Worm (Caenorhabditis elegans) whole organism, L4 larva: Measurements from ENCODE around the gene ZK892.4.

Experiments used
- F26F4.8 ChIP-seq: fragments of 200-800 bp; sonication (Bioruptor generic); conservative IDR thresholded peaks from 2 replicates; pipeline ENCODE4 v1.3.6; 2022; ENCODE audit warnings: missing genetic modification characterization, missing compliant biosample characterization
- F37D6.2 ChIP-seq: sonication (generic microtip); optimal IDR thresholded peaks from 2 replicates; lab custom pipeline; 2016; ENCODE audit warnings: mild to moderate bottlenecking, missing genetic modification characterization, missing compliant biosample characterization
- F44E2.7 ChIP-seq: fragments of 200-800 bp; sonication (Bioruptor generic); IDR thresholded peaks from 2 replicates; pipeline ENCODE4 v2.1.2; 2022; ENCODE audit warnings: missing genetic modification characterization, missing compliant biosample characterization
- F49E8.2 ChIP-seq: sonication (generic microtip); optimal IDR thresholded peaks from 2 replicates; lab custom pipeline; 2016; ENCODE audit warnings: missing compliant biosample characterization, mild to moderate bottlenecking, missing genetic modification characterization, borderline replicate concordance
- R02D3.7 ChIP-seq: fragments of 150-350 bp; sonication (generic microtip); optimal IDR thresholded peaks from 3 replicates; lab custom pipeline; 2014; ENCODE audit warnings: missing biosample characterization, missing genetic modification characterization
- Y105C5A.15 ChIP-seq: fragments of 200-800 bp; sonication (Bioruptor generic); IDR thresholded peaks from 2 replicates; pipeline ENCODE4 v1.3.6; 2022; ENCODE audit warnings: missing genetic modification characterization, missing compliant biosample characterization
- Y48G9A.11 ChIP-seq: fragments of 200-800 bp; sonication (Bioruptor generic); IDR thresholded peaks from 2 replicates; pipeline ENCODE4 v1.3.6; 2022; ENCODE audit warnings: missing genetic modification reagents, missing genetic modification characterization, missing compliant biosample characterization
- Y75B8A.6 ChIP-seq: fragments of 200-800 bp; sonication (Bioruptor generic); IDR thresholded peaks from 2 replicates; pipeline ENCODE4 v1.3.6; 2022; ENCODE audit warnings: missing genetic modification reagents, missing genetic modification characterization, missing compliant biosample characterization
- ZK337.2 ChIP-seq: fragments of 200-800 bp; sonication (Bioruptor generic); IDR thresholded peaks from 2 replicates; pipeline ENCODE4 v1.3.6; 2022; ENCODE audit warnings: missing genetic modification reagents, missing genetic modification characterization, missing compliant biosample characterization
- ZK546.5 ChIP-seq, 2 experiments: sonication (generic microtip); optimal IDR thresholded peaks; 2 replicates each; lab custom pipeline; 2017; ENCODE audit warnings: missing biosample characterization in 2 of 2, missing genetic modification characterization in 2 of 2
- aly-2 ChIP-seq: sonication (generic microtip); optimal IDR thresholded peaks from 2 replicates; lab custom pipeline; 2018; ENCODE audit warnings: missing biosample characterization, missing genetic modification characterization
- ama-1 ChIP-seq: fragments of 150-350 bp; optimal IDR thresholded peaks from 2 replicates; lab custom pipeline; 2014; ENCODE audit warnings: inconsistent platforms, mixed read lengths
- arid-1 ChIP-seq: fragments of 200-800 bp; sonication (Bioruptor generic); conservative IDR thresholded peaks from 2 replicates; pipeline ENCODE4 v1.3.6; 2022; ENCODE audit warnings: missing genetic modification reagents, missing genetic modification characterization, missing compliant biosample characterization
- attf-4 ChIP-seq: sonication (generic microtip); optimal IDR thresholded peaks from 3 replicates; lab custom pipeline; 2017; ENCODE audit warnings: missing biosample characterization, missing genetic modification characterization
- ceh-62 ChIP-seq: sonication (generic microtip); optimal IDR thresholded peaks from 2 replicates; lab custom pipeline; 2017; ENCODE audit warnings: missing biosample characterization, missing genetic modification characterization
- cey-2 ChIP-seq: sonication (generic microtip); optimal IDR thresholded peaks from 3 replicates; lab custom pipeline; 2017; ENCODE audit warnings: missing genetic modification characterization, mild to moderate bottlenecking, missing compliant biosample characterization, antibody characterized with exemption, borderline replicate concordance; ENCODE audit not compliant: insufficient read depth
- daf-12 ChIP-seq: fragments of 150-350 bp; optimal IDR thresholded peaks from 2 replicates; lab custom pipeline; 2014; ENCODE audit warnings: missing biosample characterization, missing genetic modification reagents, missing genetic modification characterization
- daf-19 ChIP-seq: fragments of 200-800 bp; sonication (Bioruptor generic); conservative IDR thresholded peaks from 2 replicates; pipeline ENCODE4 v1.3.6; 2022; ENCODE audit warnings: missing genetic modification characterization, missing compliant biosample characterization
- daf-8 ChIP-seq: fragments of 200-800 bp; sonication (Bioruptor generic); IDR thresholded peaks from 2 replicates; pipeline ENCODE4 v1.3.6; 2022; ENCODE audit warnings: missing genetic modification characterization, missing compliant biosample characterization
- dmd-9 ChIP-seq: fragments of 200-800 bp; sonication (Bioruptor generic); IDR thresholded peaks from 2 replicates; pipeline ENCODE4 v1.3.6; 2022; ENCODE audit warnings: missing genetic modification reagents, missing genetic modification characterization, missing compliant biosample characterization
- dve-1 ChIP-seq: sonication (generic microtip); optimal IDR thresholded peaks from 2 replicates; lab custom pipeline; 2017; ENCODE audit warnings: antibody characterized with exemption, mild to moderate bottlenecking, missing genetic modification characterization, missing compliant biosample characterization; ENCODE audit not compliant: insufficient read depth
- egl-43 ChIP-seq: fragments of 200-800 bp; sonication (Bioruptor generic); IDR thresholded peaks from 2 replicates; pipeline ENCODE4 v1.3.6; 2022; ENCODE audit warnings: missing genetic modification reagents, missing genetic modification characterization, missing compliant biosample characterization
- fkh-10 ChIP-seq: fragments of 150-350 bp; optimal IDR thresholded peaks from 2 replicates; lab custom pipeline; 2014; ENCODE audit warnings: missing biosample characterization, missing genetic modification reagents, missing genetic modification characterization
- fos-1 ChIP-seq: fragments of 150-350 bp; optimal IDR thresholded peaks from 2 replicates; lab custom pipeline; 2014; ENCODE audit warnings: missing biosample characterization, missing genetic modification characterization
- gei-8 ChIP-seq: fragments of 200-800 bp; sonication (Bioruptor generic); optimal IDR thresholded peaks from 2 replicates; lab custom pipeline; 2018; ENCODE audit warnings: mild to moderate bottlenecking, missing genetic modification characterization, missing compliant biosample characterization
- lin-1 ChIP-seq: fragments of 200-800 bp; sonication (Bioruptor generic); IDR thresholded peaks from 2 replicates; pipeline ENCODE4 v1.3.6; 2022; ENCODE audit warnings: missing genetic modification reagents, missing genetic modification characterization, missing compliant biosample characterization
- lin-13 ChIP-seq: fragments of 150-350 bp; optimal IDR thresholded peaks from 2 replicates; lab custom pipeline; 2014; ENCODE audit warnings: missing biosample characterization, missing genetic modification reagents, missing genetic modification characterization
- lin-15B ChIP-seq: fragments of 150-350 bp; sonication (generic microtip); optimal IDR thresholded peaks from 3 replicates; lab custom pipeline; 2014; ENCODE audit warnings: missing biosample characterization, missing genetic modification characterization
- lin-38 ChIP-seq: fragments of 200-800 bp; sonication (Bioruptor generic); IDR thresholded peaks from 2 replicates; pipeline ENCODE4 v1.3.6; 2022; ENCODE audit warnings: missing genetic modification reagents, missing genetic modification characterization, missing compliant biosample characterization
- lsy-2 ChIP-seq, 2 experiments: fragments of 150-350 bp in 1 of 2; sonication (generic microtip) in 1 of 2; optimal IDR thresholded peaks; 2 replicates each; lab custom pipeline; 2014 to 2017; ENCODE audit warnings: missing biosample characterization in 2 of 2, missing genetic modification characterization in 2 of 2
- mdt-29 ChIP-seq: fragments of 200-800 bp; sonication (Bioruptor generic); IDR thresholded peaks from 2 replicates; pipeline ENCODE4 v1.3.6; 2022; ENCODE audit warnings: missing genetic modification reagents, missing genetic modification characterization, missing compliant biosample characterization
- mep-1 ChIP-seq: fragments of 150-350 bp; sonication (generic microtip); optimal IDR thresholded peaks from 3 replicates; lab custom pipeline; 2014; ENCODE audit warnings: missing biosample characterization, missing genetic modification characterization
- mxl-3 ChIP-seq: fragments of 200-800 bp; sonication (Bioruptor generic); optimal IDR thresholded peaks from 2 replicates; lab custom pipeline; 2018; ENCODE audit warnings: mild to moderate bottlenecking, missing genetic modification characterization, missing compliant biosample characterization
- nhr-10 ChIP-seq: fragments of 150-350 bp; optimal IDR thresholded peaks from 2 replicates; lab custom pipeline; 2014; ENCODE audit warnings: missing biosample characterization, missing genetic modification characterization
- nhr-102 ChIP-seq: sonication (generic microtip); optimal IDR thresholded peaks from 2 replicates; lab custom pipeline; 2016; ENCODE audit warnings: mild to moderate bottlenecking, missing genetic modification characterization, moderate library complexity, missing compliant biosample characterization
- nhr-111 ChIP-seq: fragments of 200-800 bp; sonication (Bioruptor generic); optimal IDR thresholded peaks from 2 replicates; lab custom pipeline; 2018; ENCODE audit warnings: mild to moderate bottlenecking, missing genetic modification characterization, missing compliant biosample characterization
- nhr-28 ChIP-seq: fragments of 150-350 bp; optimal IDR thresholded peaks from 2 replicates; lab custom pipeline; 2014; ENCODE audit warnings: missing biosample characterization, missing genetic modification characterization
- nhr-41 ChIP-seq: fragments of 200-800 bp; sonication (Bioruptor generic); IDR thresholded peaks from 2 replicates; pipeline ENCODE4 v1.3.6; 2022; ENCODE audit warnings: missing genetic modification reagents, missing genetic modification characterization, missing compliant biosample characterization
- nhr-6 ChIP-seq: fragments of 150-350 bp; optimal IDR thresholded peaks from 2 replicates; lab custom pipeline; 2014; ENCODE audit warnings: missing biosample characterization, missing genetic modification characterization
- nhr-77 ChIP-seq: fragments of 150-350 bp; optimal IDR thresholded peaks from 2 replicates; lab custom pipeline; 2014; ENCODE audit warnings: missing biosample characterization, missing genetic modification characterization
- php-3 ChIP-seq: fragments of 200-800 bp; sonication (Bioruptor generic); IDR thresholded peaks from 2 replicates; pipeline ENCODE4 v1.3.6; 2022; ENCODE audit warnings: missing genetic modification reagents, missing genetic modification characterization, missing compliant biosample characterization
- saeg-2 ChIP-seq: fragments of 200-800 bp; sonication (Bioruptor generic); IDR thresholded peaks from 2 replicates; pipeline ENCODE4 v1.3.6; 2022; ENCODE audit warnings: missing genetic modification reagents, missing genetic modification characterization, missing compliant biosample characterization
- sdz-12 ChIP-seq: fragments of 200-800 bp; sonication (Bioruptor generic); optimal IDR thresholded peaks from 2 replicates; lab custom pipeline; 2018; ENCODE audit warnings: mild to moderate bottlenecking, missing genetic modification characterization, missing compliant biosample characterization
- skn-1 ChIP-seq: fragments of 150-350 bp; optimal IDR thresholded peaks from 2 replicates; lab custom pipeline; 2014; ENCODE audit warnings: missing biosample characterization, missing genetic modification characterization
- snpc-4 ChIP-seq: fragments of 150-350 bp; optimal IDR thresholded peaks from 2 replicates; lab custom pipeline; 2014; ENCODE audit warnings: missing biosample characterization, missing genetic modification characterization
- tag-97 ChIP-seq: fragments of 200-800 bp; sonication (Bioruptor generic); IDR thresholded peaks from 2 replicates; pipeline ENCODE4 v1.3.6; 2022; ENCODE audit warnings: missing genetic modification characterization, missing compliant biosample characterization
- tra-1 ChIP-seq: fragments of 200-800 bp; sonication (Bioruptor generic); IDR thresholded peaks from 2 replicates; pipeline ENCODE4 v1.3.6; 2022; ENCODE audit warnings: missing genetic modification reagents, missing genetic modification characterization, missing compliant biosample characterization
- unc-39 ChIP-seq: sonication (generic microtip); optimal IDR thresholded peaks from 2 replicates; lab custom pipeline; 2017; ENCODE audit warnings: missing biosample characterization, missing genetic modification characterization
- zag-1 ChIP-seq: fragments of 150-350 bp; optimal IDR thresholded peaks from 2 replicates; lab custom pipeline; 2014; ENCODE audit warnings: missing biosample characterization, missing genetic modification characterization
- zip-11 ChIP-seq: fragments of 200-800 bp; sonication (Bioruptor generic); IDR thresholded peaks from 2 replicates; pipeline ENCODE4 v1.3.6; 2022; ENCODE audit warnings: missing genetic modification characterization, missing compliant biosample characterization
- zip-2 ChIP-seq: fragments of 150-350 bp; optimal IDR thresholded peaks from 2 replicates; lab custom pipeline; 2014; ENCODE audit warnings: missing biosample characterization, missing genetic modification characterization
- ztf-7 ChIP-seq: fragments of 150-350 bp; optimal IDR thresholded peaks from 2 replicates; lab custom pipeline; 2014; ENCODE audit warnings: missing biosample characterization, missing genetic modification characterization

Gene ZK892.4

DNA sequence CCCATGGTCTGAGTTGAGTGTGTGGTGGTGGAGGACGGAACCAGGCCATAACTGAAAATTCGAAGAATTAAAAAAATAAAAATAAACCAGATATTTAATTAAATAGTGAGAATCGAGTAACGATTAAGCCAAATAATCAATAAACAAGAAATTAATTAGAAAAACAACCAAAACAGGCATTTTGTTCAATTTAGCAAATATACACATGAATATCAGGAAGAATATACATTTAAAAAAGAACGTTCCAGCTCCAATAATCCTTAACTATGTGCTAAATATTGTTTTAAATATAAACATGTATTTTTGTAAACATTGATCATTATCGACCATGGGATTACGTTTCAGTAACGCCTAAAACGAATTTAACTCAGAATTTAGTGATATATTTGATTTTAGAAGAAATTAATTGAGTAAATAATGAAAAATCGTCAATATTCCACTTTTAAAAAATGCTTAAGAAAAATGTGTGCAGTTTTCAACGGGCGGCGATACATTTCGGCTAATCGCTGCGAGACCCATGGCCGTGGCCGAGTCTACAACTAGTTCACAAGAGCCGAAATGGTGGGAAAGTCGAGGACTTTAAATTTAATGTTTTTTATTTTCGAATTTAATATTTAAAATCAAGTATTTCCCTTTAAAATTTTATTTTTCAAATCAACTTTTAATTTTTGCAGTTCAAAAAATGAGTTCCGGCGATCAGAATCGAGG lies 38.2 kb upstream of the ZK892.4 start, which contains the start of the genes R53.4 and psf-1 (continued):
- no peak for TF ChIP-seq php-3
- no peak for TF ChIP-seq ZK546.5 (tag; optimal IDR thresholded peaks at IDR 0.05; lab: Kevin White, UChicago)
- TF ChIP-seq nhr-28 = peak; percentile 40
- no peak for TF ChIP-seq nhr-102 (tag; lab: Kevin White, UChicago)
- TF ChIP-seq F37D6.2 (tag; lab: Kevin White, UChicago) = no peak
- peak; percentile 46 for TF ChIP-seq mep-1 (tag; lab: Kevin White, UChicago)
- no peak for TF ChIP-seq F49E8.2 (tag; lab: Kevin White, UChicago)
- no peak for TF ChIP-seq nhr-10 (tag; lab: Kevin White, UChicago)
- TF ChIP-seq lsy-2 (tag; optimal IDR thresholded peaks at IDR 0.05; lab: Kevin White, UChicago) = peak in 1 of 2 experiments; percentile 90
- TF ChIP-seq unc-39 (tag; lab: Kevin White, UChicago) = no peak
- TF ChIP-seq Y48G9A.11 (GFP tag; lab: Robert Waterston, UW) = no peak
- TF ChIP-seq snpc-4 = no peak
- TF ChIP-seq ZK337.2 = no peak
- no peak for TF ChIP-seq egl-43
- peak; percentile 42 for TF ChIP-seq nhr-6 (tag; lab: Kevin White, UChicago)
- 0 out of 2 replicates have a peak, but pooled peaks have one; percentile 10 for TF ChIP-seq arid-1 (GFP tag; lab: Robert Waterston, UW)
- TF ChIP-seq attf-4 = no peak
- peak; percentile 2 for TF ChIP-seq fkh-10 (GFP tag; lab: Kevin White, UChicago)
- no peak for TF ChIP-seq mdt-29
- TF ChIP-seq aly-2 (tag; lab: Kevin White, UChicago) = no peak
- TF ChIP-seq lin-38 (GFP tag; lab: Robert Waterston, UW) = peak; percentile 56
- TF ChIP-seq ama-1 (lab: Kevin White, UChicago) = no peak
- no peak for TF ChIP-seq F26F4.8 (GFP tag; lab: Robert Waterston, UW)
- no peak for TF ChIP-seq lin-1
- no peak for TF ChIP-seq lin-15B (tag; lab: Kevin White, UChicago)
- TF ChIP-seq saeg-2 (GFP tag; lab: Robert Waterston, UW) = no peak
- TF ChIP-seq mxl-3 (GFP tag; lab: Kevin White, UChicago) = peak; percentile 22
- TF ChIP-seq zag-1 (tag; lab: Kevin White, UChicago) = no peak
- 0 out of 2 replicates have a peak, but pooled peaks have one; percentile 37 for TF ChIP-seq tra-1 (GFP tag; lab: Robert Waterston, UW)
- TF ChIP-seq cey-2 (tag; lab: Kevin White, UChicago) = no peak
- TF ChIP-seq nhr-41 (GFP tag; lab: Robert Waterston, UW) = no peak
- TF ChIP-seq tag-97 (GFP tag; lab: Robert Waterston, UW) = no peak
- TF ChIP-seq daf-19 (GFP tag; lab: Robert Waterston, UW) = no peak
- TF ChIP-seq Y105C5A.15 (GFP tag; lab: Robert Waterston, UW) = no peak
- TF ChIP-seq daf-12 (tag; lab: Kevin White, UChicago) = no peak
- TF ChIP-seq Y75B8A.6 (GFP tag; lab: Robert Waterston, UW) = no peak
- no peak for TF ChIP-seq gei-8
- TF ChIP-seq ceh-62 (tag; lab: Kevin White, UChicago) = no peak
- no peak for TF ChIP-seq F44E2.7
- TF ChIP-seq dmd-9 (GFP tag; lab: Robert Waterston, UW) = no peak
- no peak for TF ChIP-seq ztf-7
- no peak for TF ChIP-seq daf-8
- no peak for TF ChIP-seq skn-1 (tag; lab: Kevin White, UChicago)
- no peak for TF ChIP-seq nhr-111 (GFP tag; lab: Kevin White, UChicago)
- no peak for TF ChIP-seq zip-11
- TF ChIP-seq zip-2 (tag; lab: Kevin White, UChicago) = no peak
- peak; percentile 43 for TF ChIP-seq dve-1 (tag; lab: Kevin White, UChicago)
- no peak for TF ChIP-seq sdz-12 (GFP tag; lab: Kevin White, UChicago)
- no peak for TF ChIP-seq R02D3.7
- TF ChIP-seq lin-13 (GFP tag; lab: Kevin White, UChicago) = peak; percentile 2
- peak; percentile 31 for TF ChIP-seq nhr-77 (tag; lab: Kevin White, UChicago)
- TF ChIP-seq fos-1 (tag; lab: Kevin White, UChicago) = no peak
